Fruit fly (Drosophila melanogaster) whole organism, embryonic: Measurements from ENCODE around the gene CG34287.

Experiments
- Bteb2 ChIP-seq: fragments of 200-800 bp; sonication (Bioruptor generic); optimal IDR thresholded peaks from 2 replicates; lab custom pipeline; 2016; ENCODE audit warnings: missing biosample characterization, missing genetic modification characterization
- CG1024 ChIP-seq: fragments of 200-800 bp; sonication (Bioruptor generic); IDR thresholded peaks from 2 replicates; pipeline ENCODE4 v1.3.6; 2022; ENCODE audit warnings: missing biosample characterization, missing genetic modification characterization
- CG11723 ChIP-seq: fragments of 200-800 bp; sonication (Bioruptor generic); optimal IDR thresholded peaks from 2 replicates; lab custom pipeline; 2017; ENCODE audit warnings: missing biosample characterization, mild to moderate bottlenecking, missing genetic modification characterization
- CG13424 ChIP-seq: fragments of 200-800 bp; sonication (Bioruptor generic); optimal IDR thresholded peaks from 2 replicates; lab custom pipeline; 2019; ENCODE audit warnings: missing biosample characterization, mild to moderate bottlenecking, missing genetic modification characterization, moderate library complexity
- CG13624 ChIP-seq: fragments of 200-800 bp; sonication (Bioruptor generic); optimal IDR thresholded peaks from 2 replicates; lab custom pipeline; 2016; ENCODE audit warnings: missing biosample characterization, missing genetic modification characterization
- CG14441 ChIP-seq: fragments of 200-800 bp; sonication (Bioruptor generic); IDR thresholded peaks from 2 replicates; pipeline ENCODE4 v1.3.6; 2022; ENCODE audit warnings: missing biosample characterization, missing genetic modification characterization
- CG14667 ChIP-seq: fragments of 200-800 bp; sonication (Bioruptor generic); IDR thresholded peaks from 2 replicates; pipeline ENCODE4 v1.3.6; 2022; ENCODE audit warnings: missing biosample characterization, missing genetic modification characterization
- CG17359 ChIP-seq: fragments of 200-800 bp; sonication (Bioruptor generic); optimal IDR thresholded peaks from 3 replicates; lab custom pipeline; 2018; ENCODE audit warnings: missing biosample characterization, mild to moderate bottlenecking, missing genetic modification characterization, moderate library complexity
- CG17385 ChIP-seq: fragments of 200-800 bp; sonication (Bioruptor generic); optimal IDR thresholded peaks from 3 replicates; lab custom pipeline; 2018; ENCODE audit warnings: missing biosample characterization, mild to moderate bottlenecking, missing genetic modification characterization
- CG17802 ChIP-seq: fragments of 200-800 bp; sonication (Bioruptor generic); optimal IDR thresholded peaks from 2 replicates; lab custom pipeline; 2018; ENCODE audit warnings: missing biosample characterization, mild to moderate bottlenecking, missing genetic modification characterization, moderate library complexity
- CG17829 ChIP-seq: fragments of 200-800 bp; optimal IDR thresholded peaks from 2 replicates; lab custom pipeline; 2019; ENCODE audit warnings: missing biosample characterization, mild to moderate bottlenecking, missing genetic modification characterization, moderate library complexity
- CG2202 ChIP-seq: fragments of 200-800 bp; sonication (Bioruptor generic); optimal IDR thresholded peaks from 2 replicates; lab custom pipeline; 2018; ENCODE audit warnings: missing biosample characterization, mild to moderate bottlenecking, missing genetic modification characterization
- CG2875 ChIP-seq: fragments of 200-800 bp; sonication (Bioruptor generic); optimal IDR thresholded peaks from 2 replicates; lab custom pipeline; 2017; ENCODE audit warnings: missing biosample characterization, mild to moderate bottlenecking, missing genetic modification characterization, missing genetic modification reagents
- CG32772 ChIP-seq: fragments of 200-800 bp; sonication (Bioruptor generic); IDR thresholded peaks from 2 replicates; pipeline ENCODE4 v1.3.6; 2022; ENCODE audit warnings: missing biosample characterization, missing genetic modification characterization
- CG3407 ChIP-seq: fragments of 200-800 bp; sonication (Bioruptor generic); optimal IDR thresholded peaks from 2 replicates; lab custom pipeline; 2018; ENCODE audit warnings: missing biosample characterization, mild to moderate bottlenecking, missing genetic modification characterization
- CG34376 ChIP-seq: fragments of 200-800 bp; sonication (Bioruptor generic); optimal IDR thresholded peaks from 2 replicates; lab custom pipeline; 2018; ENCODE audit warnings: missing biosample characterization, mild to moderate bottlenecking, missing genetic modification characterization
- CG3847 ChIP-seq: fragments of 200-800 bp; sonication (Bioruptor generic); IDR thresholded peaks from 2 replicates; pipeline ENCODE4 v1.3.6; 2022; ENCODE audit warnings: missing biosample characterization, missing genetic modification characterization
- CG4617 ChIP-seq: fragments of 200-800 bp; sonication (Bioruptor generic); optimal IDR thresholded peaks from 3 replicates; lab custom pipeline; 2016; ENCODE audit warnings: missing biosample characterization, missing genetic modification characterization, borderline replicate concordance
- CG5245 ChIP-seq: fragments of 200-800 bp; sonication (Bioruptor generic); optimal IDR thresholded peaks from 3 replicates; lab custom pipeline; 2016; ENCODE audit warnings: missing biosample characterization, missing genetic modification characterization
- CG6689 ChIP-seq: fragments of 200-800 bp; sonication (Bioruptor generic); IDR thresholded peaks from 2 replicates; pipeline ENCODE4 v1.3.6; 2022; ENCODE audit warnings: missing biosample characterization, missing genetic modification characterization
- CG7987 ChIP-seq: fragments of 200-800 bp; sonication (Bioruptor generic); optimal IDR thresholded peaks from 2 replicates; lab custom pipeline; 2018; ENCODE audit warnings: missing biosample characterization, mild to moderate bottlenecking, missing genetic modification characterization, moderate library complexity
- CG8290 ChIP-seq, 3 experiments: fragments of 200-800 bp; sonication (Bioruptor generic); optimal IDR thresholded peaks; 2 replicates each; lab custom pipeline; 2016 to 2019; ENCODE audit warnings: missing biosample characterization in 3 of 3, missing genetic modification characterization in 3 of 3, mild to moderate bottlenecking in 2 of 3, moderate library complexity in 1 of 3
- CG9797 ChIP-seq: fragments of 200-800 bp; sonication (Bioruptor generic); optimal IDR thresholded peaks from 3 replicates; lab custom pipeline; 2018; ENCODE audit warnings: missing biosample characterization, mild to moderate bottlenecking, missing genetic modification characterization
- CG9817 ChIP-seq: fragments of 200-800 bp; sonication (Bioruptor generic); optimal IDR thresholded peaks from 2 replicates; lab custom pipeline; 2018; ENCODE audit warnings: missing biosample characterization, mild to moderate bottlenecking, missing genetic modification characterization, moderate library complexity
- CoRest ChIP-seq: fragments of 200-800 bp; sonication (Bioruptor generic); optimal IDR thresholded peaks from 3 replicates; lab custom pipeline; 2018; ENCODE audit warnings: missing biosample characterization, mild to moderate bottlenecking, missing genetic modification characterization, moderate library complexity
- D19B ChIP-seq: fragments of 200-800 bp; sonication (Bioruptor generic); optimal IDR thresholded peaks from 2 replicates; lab custom pipeline; 2017; ENCODE audit warnings: missing biosample characterization, mild to moderate bottlenecking, missing genetic modification characterization
- Doc3 ChIP-seq: fragments of 200-800 bp; sonication (Bioruptor generic); IDR thresholded peaks from 3 replicates; pipeline ENCODE4 v1.3.6; 2022; ENCODE audit warnings: missing biosample characterization, missing genetic modification characterization; ENCODE audit not compliant: partially characterized antibody
- H2.0 ChIP-seq: fragments of 200-800 bp; sonication (Bioruptor generic); IDR thresholded peaks from 2 replicates; pipeline ENCODE4 v1.3.6; 2022; ENCODE audit warnings: missing biosample characterization, missing genetic modification characterization
- MBD-R2 ChIP-seq: fragments of 200-800 bp; sonication (Bioruptor generic); IDR thresholded peaks from 2 replicates; pipeline ENCODE4 v1.3.6; 2022; ENCODE audit warnings: missing biosample characterization, missing genetic modification characterization
- PHDP ChIP-seq: fragments of 200-800 bp; sonication (Bioruptor generic); optimal IDR thresholded peaks from 3 replicates; lab custom pipeline; 2018; ENCODE audit warnings: missing biosample characterization, mild to moderate bottlenecking, missing genetic modification characterization, moderate library complexity
- Ptx1 ChIP-seq: fragments of 200-800 bp; sonication (Bioruptor generic); IDR thresholded peaks from 2 replicates; pipeline ENCODE4 v1.3.6; 2022; ENCODE audit warnings: missing biosample characterization, missing genetic modification characterization
- Rfx ChIP-seq: fragments of 200-800 bp; sonication (Bioruptor generic); IDR thresholded peaks from 2 replicates; pipeline ENCODE4 v1.3.6; 2022; ENCODE audit warnings: missing biosample characterization, missing genetic modification characterization
- Rx ChIP-seq: fragments of 200-800 bp; sonication (Bioruptor generic); IDR thresholded peaks from 2 replicates; pipeline ENCODE4 v1.3.6; 2022; ENCODE audit warnings: missing biosample characterization, missing genetic modification characterization
- Sry-β ChIP-seq: fragments of 200-800 bp; sonication (Bioruptor generic); optimal IDR thresholded peaks from 2 replicates; lab custom pipeline; 2018; ENCODE audit warnings: missing biosample characterization, mild to moderate bottlenecking, missing genetic modification characterization, moderate library complexity
- Stat92E ChIP-seq, 3 experiments: fragments of >200 bp in 2 of 3; fragments of 200-800 bp in 1 of 3; sonication (Bioruptor generic) in 1 of 3; optimal IDR thresholded peaks; 2 replicates each; lab custom pipeline; 2017 to 2019; ENCODE audit warnings: missing biosample characterization in 3 of 3, missing genetic modification characterization in 3 of 3, mild to moderate bottlenecking in 1 of 3, moderate library complexity in 1 of 3
- Xrp1 ChIP-seq: fragments of 200-800 bp; sonication (Bioruptor generic); IDR thresholded peaks from 2 replicates; pipeline ENCODE4 v1.3.6; 2022; ENCODE audit warnings: missing biosample characterization, missing genetic modification characterization
- al ChIP-seq: fragments of 200-800 bp; sonication (Bioruptor generic); IDR thresholded peaks from 2 replicates; pipeline ENCODE4 v1.3.6; 2022; ENCODE audit warnings: missing biosample characterization, missing genetic modification characterization
- cato ChIP-seq: fragments of 200-800 bp; sonication (Bioruptor generic); optimal IDR thresholded peaks from 2 replicates; lab custom pipeline; 2016; ENCODE audit warnings: missing biosample characterization, missing genetic modification characterization, borderline replicate concordance
- chinmo ChIP-seq: fragments of 200-800 bp; sonication (Bioruptor generic); IDR thresholded peaks from 4 replicates; pipeline ENCODE4 v1.3.6; 2022; ENCODE audit warnings: missing biosample characterization, missing genetic modification characterization; ENCODE audit not compliant: partially characterized antibody
- ci ChIP-seq: fragments of 200-800 bp; sonication (Bioruptor generic); IDR thresholded peaks from 3 replicates; pipeline ENCODE4 v1.3.6; 2022; ENCODE audit warnings: missing biosample characterization, missing genetic modification characterization
- dm ChIP-seq: fragments of 200-800 bp; sonication (Bioruptor generic); optimal IDR thresholded peaks from 3 replicates; lab custom pipeline; 2016; ENCODE audit warnings: missing biosample characterization, missing genetic modification characterization
- dpn ChIP-seq, 2 experiments: fragments of 200-800 bp; sonication (Bioruptor generic); optimal IDR thresholded peaks; 3 replicates each; lab custom pipeline; 2016; ENCODE audit warnings: missing biosample characterization in 2 of 2, missing genetic modification characterization in 2 of 2
- inv ChIP-seq: fragments of 200-800 bp; sonication (Bioruptor generic); IDR thresholded peaks from 2 replicates; pipeline ENCODE4 v1.3.6; 2022; ENCODE audit warnings: missing biosample characterization, missing genetic modification characterization; ENCODE audit not compliant: partially characterized antibody
- kah ChIP-seq: fragments of 200-800 bp; sonication (Bioruptor generic); optimal IDR thresholded peaks from 2 replicates; lab custom pipeline; 2018; ENCODE audit warnings: missing biosample characterization, mild to moderate bottlenecking, missing genetic modification characterization
- lola ChIP-seq, 3 experiments: fragments of >200 bp in 2 of 3; fragments of 200-800 bp in 1 of 3; sonication (Bioruptor generic) in 1 of 3; optimal IDR thresholded peaks; 2 replicates each; lab custom pipeline; 2017 to 2019; ENCODE audit warnings: missing biosample characterization in 3 of 3, missing genetic modification characterization in 3 of 3, mild to moderate bottlenecking in 1 of 3, moderate library complexity in 1 of 3
- pb ChIP-seq: fragments of 200-800 bp; sonication (Bioruptor generic); optimal IDR thresholded peaks from 3 replicates; lab custom pipeline; 2016; ENCODE audit warnings: missing biosample characterization, missing genetic modification characterization
- shn ChIP-seq: fragments of 200-800 bp; sonication (Bioruptor generic); optimal IDR thresholded peaks from 3 replicates; lab custom pipeline; 2016; ENCODE audit warnings: missing biosample characterization, missing genetic modification characterization
- unpg ChIP-seq: fragments of 200-800 bp; sonication (Bioruptor generic); optimal IDR thresholded peaks from 3 replicates; lab custom pipeline; 2018; ENCODE audit warnings: missing biosample characterization, mild to moderate bottlenecking, missing genetic modification characterization, moderate library complexity
- wor ChIP-seq: fragments of 200-800 bp; sonication (Bioruptor generic); IDR thresholded peaks from 2 replicates; pipeline ENCODE4 v1.3.6; 2022; ENCODE audit warnings: missing biosample characterization, missing genetic modification characterization

The CG34287 gene

dm6 chr3R:5824456-5824855 lies 28.7 kb upstream of the CG34287 start, which contains the start of the genes Sec20 and dgrn (continued):
- peak in 1 of 3 experiments; percentile 69 for TF ChIP-seq Stat92E (GFP tag; optimal IDR thresholded peaks at IDR 0.05; lab: Kevin White, UChicago)
- peak; percentile 75 for TF ChIP-seq Ptx1 (GFP tag; lab: Robert Waterston, UW)
- TF ChIP-seq cato (GFP tag; lab: Kevin White, UChicago), result peak; percentile 50
- TF ChIP-seq pb, result no peak
- TF ChIP-seq CG5245, result peak; percentile 27
- TF ChIP-seq Rx (GFP tag; lab: Robert Waterston, UW), result 0 out of 2 replicates have a peak, but pooled peaks have one; percentile 25
- peak; percentile 62 for TF ChIP-seq unpg (GFP tag; lab: Kevin White, UChicago)
- peak; percentile 82 for TF ChIP-seq CoRest (tag; lab: Kevin White, UChicago)
- peak; percentile 29 for TF ChIP-seq CG17359
- peak; percentile 39; the same call in 1 of the 3 replicates for TF ChIP-seq ci (GFP tag; lab: Robert Waterston, UW)
- peak; percentile 77 for TF ChIP-seq CG3847
- TF ChIP-seq CG2202 (tag; lab: Kevin White, UChicago), result peak; percentile 37
- peak; percentile 78 for TF ChIP-seq Rfx (GFP tag; lab: Robert Waterston, UW)
- TF ChIP-seq CG14441 (GFP tag; lab: Robert Waterston, UW), result no peak
- no peak for TF ChIP-seq CG1024 (GFP tag; lab: Robert Waterston, UW)
- TF ChIP-seq kah, result no peak
- peak; percentile 96 for TF ChIP-seq CG4617 (GFP tag; lab: Kevin White, UChicago)
- peak; percentile 41; the same call in 1 of the 2 replicates for TF ChIP-seq H2.0 (GFP tag; lab: Robert Waterston, UW)
- TF ChIP-seq CG14667, result no peak
- peak; percentile 80 for TF ChIP-seq CG17829
- peak; percentile 73 for TF ChIP-seq Xrp1
- peak; percentile 64 to 79 for TF ChIP-seq dpn (GFP tag; optimal IDR thresholded peaks at IDR 0.05; lab: Kevin White, UChicago)
- peak; percentile 18 for TF ChIP-seq Bteb2 (GFP tag; lab: Kevin White, UChicago)
- TF ChIP-seq lola (GFP tag; optimal IDR thresholded peaks at IDR 0.05; lab: Kevin White, UChicago), result peak in 1 of 3 experiments; percentile 69
- peak; percentile 69 for TF ChIP-seq CG8290 (GFP tag; optimal IDR thresholded peaks at IDR 0.05; lab: Kevin White, UChicago)
- TF ChIP-seq CG8290 (tag; optimal IDR thresholded peaks at IDR 0.05; lab: Kevin White, UChicago), result no peak
- peak; percentile 77 for TF ChIP-seq PHDP (tag; lab: Kevin White, UChicago)
- peak; percentile 92 for TF ChIP-seq MBD-R2 (GFP tag; lab: Robert Waterston, UW)
- TF ChIP-seq shn (GFP tag; lab: Kevin White, UChicago), result no peak
- TF ChIP-seq wor, result no peak
- peak; percentile 44 for TF ChIP-seq CG17385 (GFP tag; lab: Kevin White, UChicago)
- peak; percentile 74 for TF ChIP-seq CG13424
- TF ChIP-seq dm, result peak; percentile 48
- TF ChIP-seq CG9817 (tag; lab: Kevin White, UChicago), result peak; percentile 66
- TF ChIP-seq chinmo (GFP tag; lab: Robert Waterston, UW), result peak; percentile 85; the same call in 3 of the 4 replicates
- TF ChIP-seq D19B (GFP tag; lab: Kevin White, UChicago), result peak; percentile 38
- TF ChIP-seq CG32772 (GFP tag; lab: Robert Waterston, UW), result peak; percentile 50; the same call in 1 of the 2 replicates
- TF ChIP-seq inv (GFP tag; lab: Robert Waterston, UW), result peak; percentile 96
- peak; percentile 25 for TF ChIP-seq CG13624 (GFP tag; lab: Kevin White, UChicago)
- TF ChIP-seq CG7987 (GFP tag; lab: Kevin White, UChicago), result no peak
- TF ChIP-seq CG17802, result no peak
- peak; percentile 91 for TF ChIP-seq Doc3 (GFP tag; lab: Robert Waterston, UW)
- TF ChIP-seq CG34376 (GFP tag; lab: Kevin White, UChicago), result peak; percentile 1
- peak; percentile 19 for TF ChIP-seq CG11723
- TF ChIP-seq Sry-β (GFP tag; lab: Kevin White, UChicago), result no peak
- TF ChIP-seq CG9797 (GFP tag; lab: Kevin White, UChicago), result peak; percentile 29
- TF ChIP-seq CG3407 (GFP tag; lab: Kevin White, UChicago), result peak; percentile 25
- TF ChIP-seq al (GFP tag; lab: Robert Waterston, UW), result peak; percentile 47; the same call in 1 of the 2 replicates
- no peak for TF ChIP-seq CG2875 (GFP tag; lab: Kevin White, UChicago)
- TF ChIP-seq CG6689, result peak; percentile 47; the same call in 1 of the 2 replicates
